Fruit fly (Drosophila melanogaster) whole organism, embryonic: ENCODE data around the gene CG31406.

Experiments
- Blimp-1 ChIP-seq: fragments of 200-800 bp; sonication (Bioruptor generic); optimal IDR thresholded peaks from 3 replicates; lab custom pipeline; 2018; ENCODE audit warnings: missing biosample characterization, missing genetic modification characterization, mild to moderate bottlenecking, moderate library complexity, missing genetic modification reagents
- Bteb2 ChIP-seq: fragments of 200-800 bp; sonication (Bioruptor generic); optimal IDR thresholded peaks from 2 replicates; lab custom pipeline; 2016; ENCODE audit warnings: missing biosample characterization, missing genetic modification characterization
- CG10267 ChIP-seq: fragments of 200-800 bp; sonication (Bioruptor generic); optimal IDR thresholded peaks from 2 replicates; lab custom pipeline; 2018; ENCODE audit warnings: missing biosample characterization, mild to moderate bottlenecking, missing genetic modification characterization, moderate library complexity
- CG11085 ChIP-seq: fragments of 200-800 bp; sonication (Bioruptor generic); IDR thresholded peaks from 2 replicates; pipeline ENCODE4 v1.3.6; 2022; ENCODE audit warnings: missing biosample characterization, missing genetic modification characterization
- CG11247 ChIP-seq: fragments of 200-800 bp; sonication (Bioruptor generic); IDR thresholded peaks from 2 replicates; pipeline ENCODE4 v1.3.6; 2022; ENCODE audit warnings: missing biosample characterization, missing genetic modification characterization
- CG12236 ChIP-seq: fragments of 200-800 bp; sonication (Bioruptor generic); optimal IDR thresholded peaks from 2 replicates; lab custom pipeline; 2016; ENCODE audit warnings: missing biosample characterization, missing genetic modification characterization
- CG12299 ChIP-seq: fragments of 200-800 bp; sonication (Bioruptor generic); optimal IDR thresholded peaks from 2 replicates; lab custom pipeline; 2018; ENCODE audit warnings: missing biosample characterization, mild to moderate bottlenecking, missing genetic modification characterization
- CG13296 ChIP-seq: fragments of 200-800 bp; sonication (Bioruptor generic); optimal IDR thresholded peaks from 3 replicates; lab custom pipeline; 2018; ENCODE audit warnings: missing biosample characterization, mild to moderate bottlenecking, missing genetic modification characterization
- CG14014 ChIP-seq: fragments of 200-800 bp; sonication (Bioruptor generic); IDR thresholded peaks from 2 replicates; pipeline ENCODE4 v1.3.6; 2022; ENCODE audit warnings: missing biosample characterization, missing genetic modification characterization
- CG17328 ChIP-seq: fragments of 200-800 bp; sonication (Bioruptor generic); IDR thresholded peaks from 2 replicates; pipeline ENCODE4 v1.3.6; 2022; ENCODE audit warnings: missing biosample characterization, missing genetic modification characterization
- CG17912 ChIP-seq: fragments of 200-800 bp; sonication (Bioruptor generic); optimal IDR thresholded peaks from 2 replicates; lab custom pipeline; 2018; ENCODE audit warnings: missing biosample characterization, mild to moderate bottlenecking, missing genetic modification characterization
- CG18619 ChIP-seq: fragments of 200-800 bp; sonication (Bioruptor generic); optimal IDR thresholded peaks from 3 replicates; lab custom pipeline; 2017; ENCODE audit warnings: missing biosample characterization, mild to moderate bottlenecking, missing genetic modification characterization
- CG2678 ChIP-seq: fragments of 200-800 bp; sonication (Bioruptor generic); optimal IDR thresholded peaks from 3 replicates; lab custom pipeline; 2019; ENCODE audit warnings: missing biosample characterization, mild to moderate bottlenecking, missing genetic modification characterization, moderate library complexity
- CG30403 ChIP-seq: fragments of 200-800 bp; sonication (Bioruptor generic); optimal IDR thresholded peaks from 3 replicates; lab custom pipeline; 2016; ENCODE audit warnings: missing biosample characterization, missing genetic modification characterization
- CG33213 ChIP-seq: fragments of 200-800 bp; sonication (Bioruptor generic); optimal IDR thresholded peaks from 3 replicates; lab custom pipeline; 2016; ENCODE audit warnings: missing biosample characterization, missing genetic modification characterization
- CG3407 ChIP-seq: fragments of 200-800 bp; sonication (Bioruptor generic); optimal IDR thresholded peaks from 2 replicates; lab custom pipeline; 2018; ENCODE audit warnings: missing biosample characterization, mild to moderate bottlenecking, missing genetic modification characterization
- CG34224 ChIP-seq: fragments of 200-800 bp; sonication (Bioruptor generic); IDR thresholded peaks from 3 replicates; pipeline ENCODE4 v1.3.6; 2022; ENCODE audit warnings: missing biosample characterization, missing genetic modification characterization; ENCODE audit not compliant: partially characterized antibody
- CG3995 ChIP-seq: fragments of 200-800 bp; sonication (Bioruptor generic); optimal IDR thresholded peaks from 3 replicates; lab custom pipeline; 2016; ENCODE audit warnings: missing biosample characterization, missing genetic modification characterization
- CG4282 ChIP-seq: fragments of 200-800 bp; sonication (Bioruptor generic); optimal IDR thresholded peaks from 2 replicates; lab custom pipeline; 2016; ENCODE audit warnings: missing biosample characterization, missing genetic modification characterization
- CG6254 ChIP-seq: fragments of 200-800 bp; sonication (Bioruptor generic); optimal IDR thresholded peaks from 3 replicates; lab custom pipeline; 2017; ENCODE audit warnings: mild to moderate bottlenecking, missing biosample characterization, missing genetic modification reagents, missing genetic modification characterization
- CG6654 ChIP-seq: fragments of 200-800 bp; sonication (Bioruptor generic); optimal IDR thresholded peaks from 2 replicates; lab custom pipeline; 2017; ENCODE audit warnings: missing biosample characterization, mild to moderate bottlenecking, missing genetic modification characterization
- CG7745 ChIP-seq: fragments of 200-800 bp; sonication (Bioruptor generic); optimal IDR thresholded peaks from 2 replicates; lab custom pipeline; 2018; ENCODE audit warnings: missing biosample characterization, mild to moderate bottlenecking, missing genetic modification characterization, moderate library complexity
- Doc3 ChIP-seq: fragments of 200-800 bp; sonication (Bioruptor generic); IDR thresholded peaks from 3 replicates; pipeline ENCODE4 v1.3.6; 2022; ENCODE audit warnings: missing biosample characterization, missing genetic modification characterization; ENCODE audit not compliant: partially characterized antibody
- Gsc ChIP-seq: fragments of 200-800 bp; sonication (Bioruptor generic); IDR thresholded peaks from 2 replicates; pipeline ENCODE4 v1.3.6; 2022; ENCODE audit warnings: missing biosample characterization, missing genetic modification characterization
- HHEX ChIP-seq: fragments of 200-800 bp; sonication (Bioruptor generic); optimal IDR thresholded peaks from 3 replicates; lab custom pipeline; 2017; ENCODE audit warnings: missing biosample characterization, mild to moderate bottlenecking, missing genetic modification characterization, missing genetic modification reagents
- Hmx ChIP-seq: fragments of 200-800 bp; sonication (Bioruptor generic); optimal IDR thresholded peaks from 2 replicates; lab custom pipeline; 2016; ENCODE audit warnings: missing biosample characterization, missing genetic modification characterization
- Hsf ChIP-seq: fragments of 200-800 bp; sonication (Bioruptor generic); optimal IDR thresholded peaks from 3 replicates; lab custom pipeline; 2016; ENCODE audit warnings: missing biosample characterization, missing genetic modification characterization
- Myb ChIP-seq: fragments of 200-800 bp; sonication (Bioruptor generic); optimal IDR thresholded peaks from 2 replicates; lab custom pipeline; 2016; ENCODE audit warnings: missing biosample characterization, missing genetic modification characterization
- Opbp ChIP-seq: fragments of 200-800 bp; sonication (Bioruptor generic); IDR thresholded peaks from 3 replicates; pipeline ENCODE4 v1.3.6; 2022; ENCODE audit warnings: missing biosample characterization, missing genetic modification characterization; ENCODE audit not compliant: partially characterized antibody
- Scr ChIP-seq: fragments of 200-800 bp; sonication (Bioruptor generic); IDR thresholded peaks from 2 replicates; pipeline ENCODE4 v1.3.6; 2022; ENCODE audit warnings: missing biosample characterization, missing genetic modification characterization; ENCODE audit not compliant: partially characterized antibody
- Vsx1 ChIP-seq: fragments of 200-800 bp; sonication (Bioruptor generic); optimal IDR thresholded peaks from 2 replicates; lab custom pipeline; 2017; ENCODE audit warnings: missing biosample characterization, mild to moderate bottlenecking, missing genetic modification characterization, missing genetic modification reagents
- Xbp1 ChIP-seq: fragments of 200-800 bp; sonication (Bioruptor generic); optimal IDR thresholded peaks from 3 replicates; lab custom pipeline; 2016; ENCODE audit warnings: missing biosample characterization, mild to moderate bottlenecking, missing genetic modification characterization
- YL-1 ChIP-seq: fragments of 200-800 bp; sonication (Bioruptor generic); optimal IDR thresholded peaks from 3 replicates; lab custom pipeline; 2017; ENCODE audit warnings: missing biosample characterization, mild to moderate bottlenecking, missing genetic modification characterization
- al ChIP-seq: fragments of 200-800 bp; sonication (Bioruptor generic); IDR thresholded peaks from 2 replicates; pipeline ENCODE4 v1.3.6; 2022; ENCODE audit warnings: missing biosample characterization, missing genetic modification characterization
- ash1 ChIP-seq: fragments of 200-800 bp; sonication (Bioruptor generic); optimal IDR thresholded peaks from 2 replicates; lab custom pipeline; 2018; ENCODE audit warnings: missing biosample characterization, mild to moderate bottlenecking, missing genetic modification characterization
- ato ChIP-seq: fragments of 200-800 bp; sonication (Bioruptor generic); IDR thresholded peaks from 2 replicates; pipeline ENCODE4 v1.3.6; 2022; ENCODE audit warnings: missing biosample characterization, missing genetic modification characterization; ENCODE audit not compliant: partially characterized antibody
- chinmo ChIP-seq: fragments of 200-800 bp; sonication (Bioruptor generic); IDR thresholded peaks from 4 replicates; pipeline ENCODE4 v1.3.6; 2022; ENCODE audit warnings: missing biosample characterization, missing genetic modification characterization; ENCODE audit not compliant: partially characterized antibody
- crp ChIP-seq, 2 experiments: fragments of 200-800 bp; sonication (Bioruptor generic); optimal IDR thresholded peaks; 2 replicates in 1 of 2; 3 replicates in 1 of 2; lab custom pipeline; 2017; ENCODE audit warnings: missing biosample characterization in 2 of 2, missing genetic modification characterization in 2 of 2, mild to moderate bottlenecking in 1 of 2, moderate library complexity in 1 of 2
- inv ChIP-seq: fragments of 200-800 bp; sonication (Bioruptor generic); IDR thresholded peaks from 2 replicates; pipeline ENCODE4 v1.3.6; 2022; ENCODE audit warnings: missing biosample characterization, missing genetic modification characterization; ENCODE audit not compliant: partially characterized antibody
- mam ChIP-seq: fragments of 200-800 bp; sonication (Bioruptor generic); optimal IDR thresholded peaks from 3 replicates; lab custom pipeline; 2016; ENCODE audit warnings: missing biosample characterization, missing genetic modification characterization
- pan ChIP-seq, 4 experiments: fragments of >200 bp in 3 of 4; fragments of 200-800 bp in 1 of 4; sonication (Bioruptor generic) in 1 of 4; optimal IDR thresholded peaks in 3 of 4; IDR thresholded peaks in 1 of 4; 2 replicates each; pipeline versions ENCODE4 v1.3.6 to Lab custom; 2017 to 2022; ENCODE audit warnings: missing biosample characterization in 2 of 4, missing genetic modification characterization in 2 of 4, mixed read lengths in 1 of 4
- prd ChIP-seq, 3 experiments: fragments of >200 bp in 2 of 3; fragments of 200-800 bp in 1 of 3; sonication (Bioruptor generic) in 1 of 3; optimal IDR thresholded peaks in 2 of 3; IDR thresholded peaks in 1 of 3; 2 replicates in 2 of 3; 3 replicates in 1 of 3; pipeline versions ENCODE4 v1.3.6 to Lab custom; 2017 to 2022; ENCODE audit warnings: missing biosample characterization in 1 of 3, missing genetic modification characterization in 1 of 3
- sima ChIP-seq: fragments of 200-800 bp; sonication (Bioruptor generic); optimal IDR thresholded peaks from 2 replicates; lab custom pipeline; 2016; ENCODE audit warnings: missing biosample characterization, missing genetic modification characterization
- stc ChIP-seq: fragments of 200-800 bp; sonication (Bioruptor generic); IDR thresholded peaks from 2 replicates; pipeline ENCODE4 v1.3.6; 2022; ENCODE audit warnings: missing biosample characterization, missing genetic modification characterization
- stwl ChIP-seq: fragments of 200-800 bp; sonication (Bioruptor generic); optimal IDR thresholded peaks from 3 replicates; lab custom pipeline; 2018; ENCODE audit warnings: missing biosample characterization, mild to moderate bottlenecking, missing genetic modification characterization, moderate library complexity
- tna ChIP-seq: fragments of 200-800 bp; sonication (Bioruptor generic); IDR thresholded peaks from 2 replicates; pipeline ENCODE4 v1.3.6; 2022; ENCODE audit warnings: missing biosample characterization, missing genetic modification characterization; ENCODE audit not compliant: partially characterized antibody
- yki ChIP-seq: fragments of >200 bp; optimal IDR thresholded peaks from 3 replicates; lab custom pipeline; 2018

CG31406 gene

dm6 chr3R:10330734-10331642, 17.6 kb upstream of the CG31406 start, which contains the start of the genes Bruce and CG12818 (continued):
- TF ChIP-seq crp (GFP tag; optimal IDR thresholded peaks at IDR 0.05; lab: Kevin White, UChicago), result peak in 1 of 2 experiments; percentile 68
- TF ChIP-seq CG11085 (GFP tag; lab: Robert Waterston, UW), result no peak
- TF ChIP-seq CG34224 (GFP tag; lab: Robert Waterston, UW), result peak; percentile 68
- no peak for TF ChIP-seq CG30403 (GFP tag; lab: Kevin White, UChicago)
- no peak for TF ChIP-seq CG11247 (GFP tag; lab: Robert Waterston, UW)
- no peak for TF ChIP-seq CG18619
- TF ChIP-seq sima (GFP tag; lab: Kevin White, UChicago), result no peak
- TF ChIP-seq YL-1, result peak; percentile 76
- TF ChIP-seq CG3995, result no peak
- no peak for TF ChIP-seq Hsf (GFP tag; lab: Kevin White, UChicago)
- TF ChIP-seq tna (GFP tag; lab: Robert Waterston, UW), result peak; percentile 93
- TF ChIP-seq al, result no peak
- peak; percentile 70 for TF ChIP-seq stwl
- peak; percentile 64; the same call in 1 of the 4 replicates for TF ChIP-seq chinmo
- no peak for TF ChIP-seq Bteb2
- no peak for TF ChIP-seq stc (GFP tag; lab: Robert Waterston, UW)
- peak; percentile 74 for TF ChIP-seq Myb (GFP tag; lab: Kevin White, UChicago)
- TF ChIP-seq CG12299 (tag; lab: Kevin White, UChicago), result no peak
- TF ChIP-seq Hmx (GFP tag; lab: Kevin White, UChicago), result no peak
- peak; percentile 75 for TF ChIP-seq CG10267 (tag; lab: Kevin White, UChicago)
- no peak for TF ChIP-seq CG2678 (tag; lab: Kevin White, UChicago)
- no peak for TF ChIP-seq Gsc (GFP tag; lab: Robert Waterston, UW)
- peak; percentile 58; the same call in 1 of the 3 replicates for TF ChIP-seq Opbp
- TF ChIP-seq pan (optimal IDR thresholded peaks at IDR 0.05; lab: Kevin White, UChicago), result no peak
- peak in 1 of 2 experiments; percentile 5 for TF ChIP-seq pan (GFP tag; optimal IDR thresholded peaks at IDR 0.05 in 1 of 2, IDR thresholded peaks at IDR 0.05 in 1 of 2)
- TF ChIP-seq Blimp-1, result no peak
- peak; percentile 54; the same call in 2 of the 3 replicates for TF ChIP-seq Doc3
- no peak for TF ChIP-seq Vsx1 (GFP tag; lab: Kevin White, UChicago)
- no peak for TF ChIP-seq CG33213
- TF ChIP-seq CG14014 (GFP tag; lab: Robert Waterston, UW), result no peak
- peak; percentile 64 for TF ChIP-seq inv (GFP tag; lab: Robert Waterston, UW)
- TF ChIP-seq CG6254 (GFP tag; lab: Kevin White, UChicago), result no peak
- TF ChIP-seq Scr (GFP tag; lab: Robert Waterston, UW), result peak; percentile 75
- no peak for TF ChIP-seq CG7745 (tag; lab: Kevin White, UChicago)
- TF ChIP-seq ash1 (GFP tag; lab: Kevin White, UChicago), result no peak
- no peak for TF ChIP-seq yki
- no peak for TF ChIP-seq CG13296
- no peak for TF ChIP-seq CG3407 (GFP tag; lab: Kevin White, UChicago)
- no peak for TF ChIP-seq HHEX
- no peak for TF ChIP-seq CG4282 (GFP tag; lab: Kevin White, UChicago)
- no peak for TF ChIP-seq prd (optimal IDR thresholded peaks at IDR 0.05; lab: Kevin White, UChicago)
- TF ChIP-seq prd (GFP tag; IDR thresholded peaks at IDR 0.05; lab: Robert Waterston, UW), result no peak
- peak; percentile 16 for TF ChIP-seq CG17912 (GFP tag; lab: Kevin White, UChicago)
- TF ChIP-seq Xbp1, result no peak
- TF ChIP-seq ato (GFP tag; lab: Robert Waterston, UW), result peak; percentile 86
- no peak for TF ChIP-seq CG12236
- TF ChIP-seq mam, result no peak
- TF ChIP-seq CG6654, result no peak
- TF ChIP-seq CG17328 (GFP tag; lab: Robert Waterston, UW), result no peak
